Worm (Caenorhabditis elegans): Measurements from ENCODE around the gene F46C5.2.

F46C5.2 gene

ce11 chrII:8859596-8859995, 30.5 kb upstream of the F46C5.2 start, which contains the start of gene snb-6:
TSS of gene snb-6 (minus strand) at chrII:8859696.
- TF ChIP-seq egl-27 (tag; optimal IDR thresholded peaks at IDR 0.05): no peak
- TF ChIP-seq lin-39 (tag; optimal IDR thresholded peaks at IDR 0.05): no peak
- TF ChIP-seq R02D3.7 (tag; optimal IDR thresholded peaks at IDR 0.05): no peak
- TF ChIP-seq mdl-1 (tag; optimal IDR thresholded peaks at IDR 0.05): no peak
- TF ChIP-seq zag-1 (tag; optimal IDR thresholded peaks at IDR 0.05): no peak
- TF ChIP-seq ceh-82 (tag; optimal IDR thresholded peaks at IDR 0.05): no peak
- TF ChIP-seq lin-11 (tag; optimal IDR thresholded peaks at IDR 0.05): no peak
- TF ChIP-seq nhr-10 (tag; optimal IDR thresholded peaks at IDR 0.05): no peak
- TF ChIP-seq unc-39 (tag; optimal IDR thresholded peaks at IDR 0.05): no peak
- TF ChIP-seq peb-1 (tag; optimal IDR thresholded peaks at IDR 0.05): no peak
- no peak for TF ChIP-seq Y55F3AM.14 (GFP tag; optimal IDR thresholded peaks at IDR 0.05)
- no peak for TF ChIP-seq nhr-12 (tag; optimal IDR thresholded peaks at IDR 0.05)
- TF ChIP-seq fos-1 (tag; optimal IDR thresholded peaks at IDR 0.05): no peak
- TF ChIP-seq nhr-6 (tag; optimal IDR thresholded peaks at IDR 0.05): no peak
- TF ChIP-seq F13H6.1 (tag; optimal IDR thresholded peaks at IDR 0.05): no peak

ce11 chrII:8857074-8857473, 28.0 kb upstream of the F46C5.2 start:
- TF ChIP-seq lin-39 (tag; optimal IDR thresholded peaks at IDR 0.05) (no peak), ZK546.5 (tag; optimal IDR thresholded peaks at IDR 0.05) (no peak), mbf-1 (tag; optimal IDR thresholded peaks at IDR 0.05) (no peak), dmd-4 (tag; optimal IDR thresholded peaks at IDR 0.05) (no peak), ceh-82 (tag; optimal IDR thresholded peaks at IDR 0.05) (no peak), nhr-6 (tag; optimal IDR thresholded peaks at IDR 0.05) (no peak), unc-62 (GFP tag; optimal IDR thresholded peaks at IDR 0.05) (no peak), sem-4 (tag; optimal IDR thresholded peaks at IDR 0.05) (no peak), skn-1 (tag; optimal IDR thresholded peaks at IDR 0.05) (no peak), gmeb-1 (tag; optimal IDR thresholded peaks at IDR 0.05) (no peak), fos-1 (tag; optimal IDR thresholded peaks at IDR 0.05) (no peak), lsy-2 (tag; optimal IDR thresholded peaks at IDR 0.05) (no peak), nhr-12 (tag; optimal IDR thresholded peaks at IDR 0.05) (no peak), nhr-237 (tag; optimal IDR thresholded peaks at IDR 0.05) (no peak), unc-55 (GFP tag; optimal IDR thresholded peaks at IDR 0.05) (no peak)

- TF ChIP-seq peb-1 (tag; optimal IDR thresholded peaks at IDR 0.05) (no peak), elt-3 (tag; optimal IDR thresholded peaks at IDR 0.05) (no peak), nhr-77 (tag; optimal IDR thresholded peaks at IDR 0.05) (no peak)
Observed at ce11 chrII:8856524-8856923, 27.4 kb upstream of the F46C5.2 start.

- TF ChIP-seq nhr-25 (tag; optimal IDR thresholded peaks at IDR 0.05) (peak; percentile 33), lin-13 (GFP tag; optimal IDR thresholded peaks at IDR 0.05) (no peak)
Observed at ce11 chrII:8854874-8855273, 25.8 kb upstream of the F46C5.2 start.

ce11 chrII:8853960-8854359, 24.9 kb upstream of the F46C5.2 start:
- TF ChIP-seq sma-3 (GFP tag; optimal IDR thresholded peaks at IDR 0.05) (peak; percentile 25), ZK546.5 (tag; optimal IDR thresholded peaks at IDR 0.05) (no peak), fos-1 (tag; optimal IDR thresholded peaks at IDR 0.05) (peak; percentile 15), lsy-2 (tag; optimal IDR thresholded peaks at IDR 0.05) (peak in 1 of 2 experiments; percentile 2), skn-1 (tag; optimal IDR thresholded peaks at IDR 0.05) (no peak), sma-9 (GFP tag; optimal IDR thresholded peaks at IDR 0.05) (peak; percentile 25), sma-9 (tag; optimal IDR thresholded peaks at IDR 0.05) (no peak), nhr-25 (tag; optimal IDR thresholded peaks at IDR 0.05) (peak; percentile 35), nhr-21 (tag; optimal IDR thresholded peaks at IDR 0.05) (peak; percentile 69)

- no peak for TF ChIP-seq ceh-16 (tag; optimal IDR thresholded peaks at IDR 0.05)
- no peak for TF ChIP-seq ama-1 (optimal IDR thresholded peaks at IDR 0.05)
- no peak for TF ChIP-seq snpc-4 (tag; optimal IDR thresholded peaks at IDR 0.05)
- no peak for TF ChIP-seq dmd-4 (tag; optimal IDR thresholded peaks at IDR 0.05)
- TF ChIP-seq nhr-11 (tag; optimal IDR thresholded peaks at IDR 0.05): no peak
- TF ChIP-seq aly-2 (tag; optimal IDR thresholded peaks at IDR 0.05): no peak
- TF ChIP-seq nhr-10 (tag; optimal IDR thresholded peaks at IDR 0.05): no peak
- TF ChIP-seq elt-3 (tag; optimal IDR thresholded peaks at IDR 0.05): no peak
- TF ChIP-seq C34F6.9 (tag; optimal IDR thresholded peaks at IDR 0.05): no peak
- no peak for TF ChIP-seq ztf-1 (GFP tag; conservative IDR thresholded peaks at IDR 0.05)
- TF ChIP-seq ZK546.5 (tag; optimal IDR thresholded peaks at IDR 0.05): no peak
- no peak for TF ChIP-seq sem-4 (tag; optimal IDR thresholded peaks at IDR 0.05)
Observed at ce11 chrII:8853238-8853637, 24.1 kb upstream of the F46C5.2 start.

Measured in whole organism, L2 larva.